Worm (Caenorhabditis elegans) whole organism, L1 larva: ENCODE results near the gene ugt-50.

Source experiments
- F16B12.6 ChIP-seq: fragments of 150-350 bp; optimal IDR thresholded peaks from 2 replicates; lab custom pipeline; 2014; ENCODE audit warnings: missing biosample characterization, missing genetic modification characterization
- Y116A8C.19 ChIP-seq: sonication (generic microtip); optimal IDR thresholded peaks from 2 replicates; lab custom pipeline; 2016; ENCODE audit warnings: missing compliant biosample characterization, missing genetic modification characterization, borderline replicate concordance
- aly-2 ChIP-seq: fragments of 150-350 bp; optimal IDR thresholded peaks from 2 replicates; lab custom pipeline; 2014; ENCODE audit warnings: missing biosample characterization, missing genetic modification characterization
- blmp-1 ChIP-seq: fragments of 150-350 bp; optimal IDR thresholded peaks from 2 replicates; lab custom pipeline; 2014; ENCODE audit warnings: missing biosample characterization, missing genetic modification characterization
- ceh-63 ChIP-seq: fragments of 200-800 bp; sonication (Bioruptor generic); optimal IDR thresholded peaks from 2 replicates; lab custom pipeline; 2018; ENCODE audit warnings: mild to moderate bottlenecking, missing genetic modification characterization, missing compliant biosample characterization
- ceh-88 ChIP-seq: fragments of 200-800 bp; sonication (Bioruptor generic); IDR thresholded peaks from 2 replicates; pipeline ENCODE4 v1.3.6; 2022; ENCODE audit warnings: missing genetic modification characterization, missing compliant biosample characterization
- ces-1 ChIP-seq: fragments of 150-350 bp; optimal IDR thresholded peaks from 2 replicates; lab custom pipeline; 2014; ENCODE audit warnings: missing biosample characterization, missing genetic modification reagents, missing genetic modification characterization
- dpl-1 ChIP-seq, 3 experiments: fragments of 150-350 bp in 2 of 3; sonication (generic microtip) in 1 of 3; optimal IDR thresholded peaks; 2 replicates each; lab custom pipeline; 2014 to 2017; ENCODE audit warnings: missing biosample characterization in 3 of 3, missing genetic modification characterization in 3 of 3, missing genetic modification reagents in 3 of 3
- dsc-1 ChIP-seq: sonication (generic microtip); optimal IDR thresholded peaks from 2 replicates; lab custom pipeline; 2016; ENCODE audit warnings: mild to moderate bottlenecking, missing genetic modification characterization, missing compliant biosample characterization
- efl-3 ChIP-seq: fragments of 200-800 bp; sonication (Bioruptor generic); optimal IDR thresholded peaks from 2 replicates; lab custom pipeline; 2018; ENCODE audit warnings: mild to moderate bottlenecking, missing genetic modification characterization, missing compliant biosample characterization
- fkh-8 ChIP-seq: sonication (generic microtip); optimal IDR thresholded peaks from 2 replicates; lab custom pipeline; 2016; ENCODE audit warnings: mild to moderate bottlenecking, missing genetic modification characterization, missing compliant biosample characterization
- hlh-4 ChIP-seq: sonication (generic microtip); optimal IDR thresholded peaks from 2 replicates; lab custom pipeline; 2016; ENCODE audit warnings: mild to moderate bottlenecking, missing genetic modification characterization, missing compliant biosample characterization
- jun-1 ChIP-seq: fragments of 150-350 bp; optimal IDR thresholded peaks from 2 replicates; lab custom pipeline; 2014; ENCODE audit warnings: missing biosample characterization, missing genetic modification reagents, missing genetic modification characterization
- lin-14 ChIP-seq: fragments of 200-800 bp; sonication (Bioruptor generic); optimal IDR thresholded peaks from 2 replicates; lab custom pipeline; 2018; ENCODE audit warnings: mild to moderate bottlenecking, missing genetic modification characterization, moderate library complexity, missing compliant biosample characterization
- lin-15B ChIP-seq: fragments of 150-350 bp; sonication (generic microtip); optimal IDR thresholded peaks from 3 replicates; lab custom pipeline; 2014; ENCODE audit warnings: missing biosample characterization, missing genetic modification characterization
- lin-39 ChIP-seq: fragments of 150-350 bp; optimal IDR thresholded peaks from 2 replicates; lab custom pipeline; 2014; ENCODE audit warnings: missing biosample characterization, missing genetic modification reagents, missing genetic modification characterization
- lir-3 ChIP-seq: sonication (generic microtip); optimal IDR thresholded peaks from 2 replicates; lab custom pipeline; 2016; ENCODE audit warnings: mild to moderate bottlenecking, missing genetic modification characterization, moderate library complexity, missing compliant biosample characterization; ENCODE audit not compliant: poor library complexity
- lsy-2 ChIP-seq, 2 experiments: fragments of 150-350 bp; optimal IDR thresholded peaks; 2 replicates each; lab custom pipeline; 2014; ENCODE audit warnings: missing biosample characterization in 2 of 2, missing genetic modification characterization in 2 of 2
- mab-9 ChIP-seq: fragments of 200-800 bp; sonication (Bioruptor generic); IDR thresholded peaks from 2 replicates; pipeline ENCODE4 v1.3.6; 2022; ENCODE audit warnings: missing genetic modification reagents, missing genetic modification characterization, missing compliant biosample characterization
- mdl-1 ChIP-seq, 2 experiments: fragments of 150-350 bp; optimal IDR thresholded peaks; 2 replicates each; lab custom pipeline; 2014 to 2017; ENCODE audit warnings: missing biosample characterization in 2 of 2, missing genetic modification characterization in 2 of 2, inconsistent platforms in 1 of 2
- nhr-19 ChIP-seq: fragments of 200-800 bp; sonication (Bioruptor generic); conservative IDR thresholded peaks from 2 replicates; pipeline ENCODE4 v1.3.6; 2022; ENCODE audit warnings: missing genetic modification characterization, missing compliant biosample characterization
- nhr-28 ChIP-seq: fragments of 150-350 bp; optimal IDR thresholded peaks from 2 replicates; lab custom pipeline; 2014; ENCODE audit warnings: missing biosample characterization, missing genetic modification characterization
- nhr-71 ChIP-seq: sonication (generic microtip); optimal IDR thresholded peaks from 2 replicates; lab custom pipeline; 2016; ENCODE audit warnings: mild to moderate bottlenecking, missing genetic modification characterization, moderate library complexity, missing compliant biosample characterization
- nhr-76 ChIP-seq: sonication (generic microtip); optimal IDR thresholded peaks from 2 replicates; lab custom pipeline; 2017; ENCODE audit warnings: missing biosample characterization, missing genetic modification characterization
- nhr-85 ChIP-seq: sonication (generic microtip); peaks from one replicate; lab custom pipeline; 2016; ENCODE audit warnings: missing genetic modification characterization, inconsistent platforms, missing compliant biosample characterization
- nhr-90 ChIP-seq: sonication (generic microtip); optimal IDR thresholded peaks from 2 replicates; lab custom pipeline; 2016; ENCODE audit warnings: mild to moderate bottlenecking, missing genetic modification characterization, missing compliant biosample characterization; ENCODE audit not compliant: poor library complexity
- pax-3 ChIP-seq: fragments of 200-800 bp; sonication (Bioruptor generic); optimal IDR thresholded peaks from 2 replicates; lab custom pipeline; 2018; ENCODE audit warnings: mild to moderate bottlenecking, missing genetic modification characterization, moderate library complexity, missing compliant biosample characterization
- pqm-1 ChIP-seq: sonication (generic microtip); optimal IDR thresholded peaks from 3 replicates; lab custom pipeline; 2017; ENCODE audit warnings: missing biosample characterization, missing genetic modification characterization
- skn-1 ChIP-seq: fragments of 150-350 bp; optimal IDR thresholded peaks from 2 replicates; lab custom pipeline; 2014; ENCODE audit warnings: missing biosample characterization, missing genetic modification characterization
- sox-4 ChIP-seq: sonication (generic microtip); optimal IDR thresholded peaks from 2 replicates; lab custom pipeline; 2016; ENCODE audit warnings: missing genetic modification characterization, missing compliant biosample characterization
- sup-37 ChIP-seq: fragments of 200-800 bp; sonication (Bioruptor generic); optimal IDR thresholded peaks from 2 replicates; lab custom pipeline; 2018; ENCODE audit warnings: mild to moderate bottlenecking, missing genetic modification characterization, missing compliant biosample characterization
- tbx-2 ChIP-seq: sonication (generic microtip); optimal IDR thresholded peaks from 2 replicates; lab custom pipeline; 2016; ENCODE audit warnings: missing genetic modification characterization, missing compliant biosample characterization
- unc-30 ChIP-seq: sonication (generic microtip); optimal IDR thresholded peaks from 2 replicates; lab custom pipeline; 2017; ENCODE audit warnings: missing biosample characterization, missing genetic modification characterization
- unc-62 ChIP-seq: fragments of 150-350 bp; optimal IDR thresholded peaks from 2 replicates; lab custom pipeline; 2014; ENCODE audit warnings: missing biosample characterization, missing genetic modification reagents, missing genetic modification characterization
- unc-86 ChIP-seq: sonication (generic microtip); optimal IDR thresholded peaks from 2 replicates; lab custom pipeline; 2016; ENCODE audit warnings: missing genetic modification characterization, missing compliant biosample characterization
- vab-15 ChIP-seq: sonication (generic microtip); optimal IDR thresholded peaks from 2 replicates; lab custom pipeline; 2017; ENCODE audit warnings: missing genotype, mild to moderate bottlenecking, missing genetic modification characterization, missing compliant biosample characterization
- ztf-11 ChIP-seq, 2 experiments: sonication (generic microtip); optimal IDR thresholded peaks; 2 replicates each; lab custom pipeline; 2016 to 2017; ENCODE audit warnings: missing genetic modification characterization in 2 of 2, missing biosample characterization in 1 of 2, missing compliant biosample characterization in 1 of 2
- ztf-4 ChIP-seq: fragments of 150-350 bp; optimal IDR thresholded peaks from 2 replicates; lab custom pipeline; 2014; ENCODE audit warnings: missing biosample characterization, missing genetic modification characterization

ugt-50 gene

ce11 chrX:12713014-12713413, 21.6 kb downstream of the ugt-50 start (continued):
- TF ChIP-seq unc-62 (GFP tag; lab: Kevin White, UChicago) (no peak), skn-1 (no peak), lin-39 (tag; lab: Kevin White, UChicago) (no peak), mdl-1 (tag; optimal IDR thresholded peaks at IDR 0.05; lab: Kevin White, UChicago) (no peak), nhr-71 (tag; lab: Kevin White, UChicago) (peak; percentile 29), pqm-1 (tag; lab: Kevin White, UChicago) (no peak), nhr-28 (tag; lab: Kevin White, UChicago) (no peak), dpl-1 (GFP tag; optimal IDR thresholded peaks at IDR 0.05; lab: Kevin White, UChicago) (no peak), nhr-90 (no peak), aly-2 (tag; lab: Kevin White, UChicago) (no peak), ztf-4 (tag; lab: Kevin White, UChicago) (no peak), unc-86 (tag; lab: Kevin White, UChicago) (no peak), blmp-1 (tag; lab: Kevin White, UChicago) (no peak), ceh-63 (GFP tag; lab: Kevin White, UChicago) (no peak), ztf-11 (tag; optimal IDR thresholded peaks at IDR 0.05; lab: Kevin White, UChicago) (no peak)

- TF ChIP-seq pax-3: no peak
- TF ChIP-seq jun-1 (tag; lab: Kevin White, UChicago): no peak
- TF ChIP-seq nhr-19 (GFP tag; lab: Robert Waterston, UW): no peak
- TF ChIP-seq Y116A8C.19 (tag; lab: Kevin White, UChicago): no peak
- TF ChIP-seq lin-14 (GFP tag; lab: Kevin White, UChicago): peak; percentile 26
- TF ChIP-seq lir-3 (tag; lab: Kevin White, UChicago): no peak
- TF ChIP-seq tbx-2 (tag; lab: Kevin White, UChicago): peak; percentile 13
- TF ChIP-seq efl-3 (GFP tag; lab: Kevin White, UChicago): no peak
- no peak for TF ChIP-seq mab-9 (GFP tag; lab: Robert Waterston, UW)
- TF ChIP-seq nhr-85 (tag; lab: Kevin White, UChicago): no peak
- TF ChIP-seq ceh-88 (GFP tag; lab: Robert Waterston, UW): no peak
- TF ChIP-seq sox-4 (tag; lab: Kevin White, UChicago): no peak
- no peak for TF ChIP-seq ces-1 (GFP tag; lab: Kevin White, UChicago)
- no peak for TF ChIP-seq unc-30 (tag; lab: Kevin White, UChicago)
Observed at ce11 chrX:12721429-12721828, 30.1 kb downstream of the ugt-50 start.

DNA sequence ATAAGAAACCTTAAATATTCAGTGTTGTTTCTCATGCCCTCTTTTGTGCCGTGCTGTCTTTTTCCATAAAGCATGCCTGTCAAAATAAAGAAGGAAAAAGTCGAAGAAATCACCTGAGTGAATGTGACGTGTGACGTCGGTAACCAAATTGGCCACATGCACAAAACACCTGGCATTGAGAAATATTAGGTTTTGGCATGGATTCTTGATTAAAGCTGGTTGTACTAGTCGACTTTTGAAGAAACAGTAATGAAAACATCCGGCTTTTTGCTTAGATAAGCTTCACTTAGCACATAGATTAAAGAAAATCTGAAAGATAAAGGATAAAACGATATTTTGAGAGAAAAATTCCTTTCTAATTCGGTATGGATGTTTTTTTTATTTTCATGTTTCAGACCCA, 34.8 kb downstream of the ugt-50 start:
- TF ChIP-seq nhr-71 (tag; lab: Kevin White, UChicago) (peak; percentile 26), vab-15 (tag; lab: Kevin White, UChicago) (no peak), sup-37 (GFP tag; lab: Kevin White, UChicago) (no peak), nhr-90 (no peak), hlh-4 (tag; lab: Kevin White, UChicago) (peak; percentile 26), dsc-1 (tag; lab: Kevin White, UChicago) (peak; percentile 21), fkh-8 (tag; lab: Kevin White, UChicago) (peak; percentile 54)

- TF ChIP-seq nhr-85 (tag; lab: Kevin White, UChicago) (peak; percentile 19), efl-3 (GFP tag; lab: Kevin White, UChicago) (no peak), lin-15B (no peak), nhr-76 (tag; lab: Kevin White, UChicago) (no peak), lsy-2 (tag; optimal IDR thresholded peaks at IDR 0.05; lab: Kevin White, UChicago) (no peak), F16B12.6 (tag; lab: Kevin White, UChicago) (no peak)
Observed at ce11 chrX:12730075-12730474, 38.7 kb downstream of the ugt-50 start.
